Fruit fly (Drosophila melanogaster): ENCODE measurements around the gene CG33502.
"Not testable (repeated sequence)": the region's sequence is repeated elsewhere in the genome, so short reads cannot be mapped to it uniquely, and the experiment has no call there.

DNA sequence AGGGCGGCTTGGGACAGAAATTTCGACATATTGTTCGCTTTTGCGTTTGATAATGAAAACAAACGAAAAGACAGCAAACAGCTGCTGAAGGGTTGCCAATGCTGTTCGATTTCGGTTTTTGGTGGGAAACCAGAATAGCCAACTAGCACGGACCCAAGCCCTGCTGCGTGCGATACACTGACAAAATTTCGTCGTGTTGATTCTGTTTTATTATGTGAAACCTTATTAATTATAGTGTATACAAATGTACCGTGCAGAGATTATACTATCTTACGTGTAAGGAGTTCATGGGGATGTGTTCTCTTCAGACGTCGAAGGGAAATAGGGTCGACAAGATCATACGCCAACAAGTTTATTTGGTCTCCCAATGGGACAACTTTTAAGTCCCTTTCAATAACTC, 12.3 kb upstream of the CG33502 start, which contains the start of gene CG32500:
- not testable (repeated sequence) for TF ChIP-seq ttk, Myc, psq, Sin3A, insv, h (optimal IDR thresholded peaks at IDR 0.05)

Measured in Kc167 (cell line).